Fruit fly (Drosophila melanogaster) Kc167 (cell line): Measurements from ENCODE around the gene ncm.

Source experiments
- Sin3A ChIP-seq: fragments of >200 bp; optimal IDR thresholded peaks from 2 replicates; lab custom pipeline; 2018; ENCODE audit warnings: missing external identifiers
- h ChIP-seq: fragments of >200 bp; optimal IDR thresholded peaks from 3 replicates; lab custom pipeline; 2018; ENCODE audit warnings: missing external identifiers

dm6 chr2L:18477455-18477854, 28.7 kb upstream of the ncm start:
- TF ChIP-seq h (lab: Kevin White, UChicago) (no peak), Sin3A (lab: Kevin White, UChicago) (no peak)
